Fruit fly (Drosophila melanogaster) whole organism, embryonic: ENCODE data around the gene Mlc2.

Experiments used
- Adf1 ChIP-seq: fragments of 200-800 bp; sonication (Bioruptor generic); IDR thresholded peaks from 2 replicates; pipeline ENCODE4 v1.3.6; 2022; ENCODE audit warnings: missing biosample characterization, missing genetic modification characterization
- Aef1 ChIP-seq: fragments of 200-800 bp; sonication (Bioruptor generic); IDR thresholded peaks from 3 replicates; pipeline ENCODE4 v1.3.6; 2022; ENCODE audit warnings: missing biosample characterization, missing genetic modification characterization
- BtbVII ChIP-seq: fragments of 200-800 bp; sonication (Bioruptor generic); optimal IDR thresholded peaks from 3 replicates; lab custom pipeline; 2017; ENCODE audit warnings: missing biosample characterization, mild to moderate bottlenecking, missing genetic modification characterization
- Bteb2 ChIP-seq: fragments of 200-800 bp; sonication (Bioruptor generic); optimal IDR thresholded peaks from 2 replicates; lab custom pipeline; 2016; ENCODE audit warnings: missing biosample characterization, missing genetic modification characterization
- CG10366 ChIP-seq: fragments of 200-800 bp; sonication (Bioruptor generic); IDR thresholded peaks from 2 replicates; pipeline ENCODE4 v1.3.6; 2022; ENCODE audit warnings: missing biosample characterization, missing genetic modification characterization
- CG13894 ChIP-seq: fragments of 200-800 bp; sonication (Bioruptor generic); optimal IDR thresholded peaks from 3 replicates; lab custom pipeline; 2018; ENCODE audit warnings: missing biosample characterization, mild to moderate bottlenecking, missing genetic modification characterization, moderate library complexity
- CG14050 ChIP-seq: fragments of 200-800 bp; sonication (Bioruptor generic); IDR thresholded peaks from 3 replicates; pipeline ENCODE4 v1.3.6; 2022; ENCODE audit warnings: missing biosample characterization, missing genetic modification characterization
- CG14710 ChIP-seq: fragments of 200-800 bp; sonication (Bioruptor generic); optimal IDR thresholded peaks from 3 replicates; lab custom pipeline; 2019; ENCODE audit warnings: missing biosample characterization, mild to moderate bottlenecking, missing genetic modification characterization, moderate library complexity
- CG15479 ChIP-seq: fragments of 200-800 bp; sonication (Bioruptor generic); optimal IDR thresholded peaks from 3 replicates; lab custom pipeline; 2019; ENCODE audit warnings: missing biosample characterization, mild to moderate bottlenecking, missing genetic modification characterization, moderate library complexity
- CG16815 ChIP-seq: fragments of 200-800 bp; sonication (Bioruptor generic); optimal IDR thresholded peaks from 3 replicates; lab custom pipeline; 2017; ENCODE audit warnings: missing biosample characterization, mild to moderate bottlenecking, missing genetic modification characterization
- CG17361 ChIP-seq: fragments of 200-800 bp; sonication (Bioruptor generic); IDR thresholded peaks from 3 replicates; pipeline ENCODE4 v1.3.6; 2022; ENCODE audit warnings: missing biosample characterization, missing genetic modification characterization
- CG2875 ChIP-seq: fragments of 200-800 bp; sonication (Bioruptor generic); optimal IDR thresholded peaks from 2 replicates; lab custom pipeline; 2017; ENCODE audit warnings: missing biosample characterization, mild to moderate bottlenecking, missing genetic modification characterization, missing genetic modification reagents
- CG3163 ChIP-seq: fragments of 200-800 bp; sonication (Bioruptor generic); optimal IDR thresholded peaks from 3 replicates; lab custom pipeline; 2016; ENCODE audit warnings: missing biosample characterization, missing genetic modification characterization
- CG34376 ChIP-seq: fragments of 200-800 bp; sonication (Bioruptor generic); optimal IDR thresholded peaks from 2 replicates; lab custom pipeline; 2018; ENCODE audit warnings: missing biosample characterization, mild to moderate bottlenecking, missing genetic modification characterization
- CG3838 ChIP-seq: fragments of 200-800 bp; sonication (Bioruptor generic); optimal IDR thresholded peaks from 3 replicates; lab custom pipeline; 2016; ENCODE audit warnings: missing biosample characterization, missing genetic modification characterization
- CG4282 ChIP-seq: fragments of 200-800 bp; sonication (Bioruptor generic); optimal IDR thresholded peaks from 2 replicates; lab custom pipeline; 2016; ENCODE audit warnings: missing biosample characterization, missing genetic modification characterization
- CG43689 ChIP-seq: fragments of 200-800 bp; sonication (Bioruptor generic); IDR thresholded peaks from 2 replicates; pipeline ENCODE4 v1.3.6; 2022; ENCODE audit warnings: missing biosample characterization, missing genetic modification characterization
- CG4404 ChIP-seq: fragments of 200-800 bp; sonication (Bioruptor generic); IDR thresholded peaks from 2 replicates; pipeline ENCODE4 v1.3.6; 2022; ENCODE audit warnings: missing biosample characterization, missing genetic modification characterization
- CG4424 ChIP-seq: fragments of 200-800 bp; sonication (Bioruptor generic); optimal IDR thresholded peaks from 3 replicates; lab custom pipeline; 2016; ENCODE audit warnings: missing biosample characterization, missing genetic modification characterization
- CG6683 ChIP-seq: fragments of 200-800 bp; sonication (Bioruptor generic); optimal IDR thresholded peaks from 2 replicates; lab custom pipeline; 2017; ENCODE audit warnings: missing biosample characterization, mild to moderate bottlenecking, missing genetic modification characterization, missing genetic modification reagents
- CG7839 ChIP-seq: fragments of 200-800 bp; sonication (Bioruptor generic); optimal IDR thresholded peaks from 3 replicates; lab custom pipeline; 2018; ENCODE audit warnings: missing biosample characterization, mild to moderate bottlenecking, missing genetic modification characterization, moderate library complexity
- CG7963 ChIP-seq: fragments of 200-800 bp; sonication (Bioruptor generic); IDR thresholded peaks from 3 replicates; pipeline ENCODE4 v1.3.6; 2022; ENCODE audit warnings: missing biosample characterization, missing genetic modification characterization; ENCODE audit not compliant: partially characterized antibody
- CG8089 ChIP-seq: fragments of 200-800 bp; sonication (Bioruptor generic); optimal IDR thresholded peaks from 3 replicates; lab custom pipeline; 2016; ENCODE audit warnings: missing biosample characterization, missing genetic modification characterization
- CG8281 ChIP-seq: fragments of 200-800 bp; sonication (Bioruptor generic); optimal IDR thresholded peaks from 2 replicates; lab custom pipeline; 2018; ENCODE audit warnings: missing biosample characterization, mild to moderate bottlenecking, missing genetic modification characterization, moderate library complexity
- Dbx ChIP-seq: fragments of 200-800 bp; sonication (Bioruptor generic); IDR thresholded peaks from 3 replicates; pipeline ENCODE4 v1.3.6; 2022; ENCODE audit warnings: missing biosample characterization, missing genetic modification characterization
- Dip2 ChIP-seq: fragments of 200-800 bp; sonication (Bioruptor generic); IDR thresholded peaks from 2 replicates; pipeline ENCODE4 v1.3.6; 2022; ENCODE audit warnings: missing biosample characterization, missing genetic modification characterization
- Eip74EF ChIP-seq, 2 experiments: fragments of 200-800 bp in 1 of 2; fragments of >200 bp in 1 of 2; sonication (Bioruptor generic) in 1 of 2; optimal IDR thresholded peaks; 2 replicates each; lab custom pipeline; 2017 to 2019; ENCODE audit warnings: missing biosample characterization in 2 of 2, missing genetic modification characterization in 2 of 2, mild to moderate bottlenecking in 1 of 2, moderate library complexity in 1 of 2
- Ets65A ChIP-seq: fragments of 200-800 bp; sonication (Bioruptor generic); peaks from one replicate; lab custom pipeline; 2016; ENCODE audit warnings: missing biosample characterization, missing genetic modification characterization
- Fer1 ChIP-seq: fragments of 200-800 bp; sonication (Bioruptor generic); optimal IDR thresholded peaks from 2 replicates; lab custom pipeline; 2017; ENCODE audit warnings: missing biosample characterization, mild to moderate bottlenecking, missing genetic modification characterization
- HLH3B ChIP-seq: fragments of 200-800 bp; sonication (Bioruptor generic); IDR thresholded peaks from 2 replicates; pipeline ENCODE4 v1.3.6; 2022; ENCODE audit warnings: missing biosample characterization, missing genetic modification characterization
- Hmx ChIP-seq: fragments of 200-800 bp; sonication (Bioruptor generic); optimal IDR thresholded peaks from 2 replicates; lab custom pipeline; 2016; ENCODE audit warnings: missing biosample characterization, missing genetic modification characterization
- Kr ChIP-seq: fragments of 200-800 bp; sonication (Bioruptor generic); optimal IDR thresholded peaks from 2 replicates; lab custom pipeline; 2017; ENCODE audit warnings: missing biosample characterization, mild to moderate bottlenecking, missing genetic modification characterization
- MTF-1 ChIP-seq: fragments of 200-800 bp; sonication (Bioruptor generic); optimal IDR thresholded peaks from 2 replicates; lab custom pipeline; 2018; ENCODE audit warnings: missing biosample characterization, mild to moderate bottlenecking, missing genetic modification characterization, borderline replicate concordance
- NC2β ChIP-seq: fragments of 200-800 bp; sonication (Bioruptor generic); optimal IDR thresholded peaks from 2 replicates; lab custom pipeline; 2016; ENCODE audit warnings: missing biosample characterization, missing genetic modification characterization
- NfI ChIP-seq: fragments of 200-800 bp; sonication (Bioruptor generic); optimal IDR thresholded peaks from 3 replicates; lab custom pipeline; 2018; ENCODE audit warnings: missing biosample characterization, mild to moderate bottlenecking, missing genetic modification characterization, moderate library complexity
- ab ChIP-seq: fragments of 200-800 bp; sonication (Bioruptor generic); optimal IDR thresholded peaks from 2 replicates; lab custom pipeline; 2016; ENCODE audit warnings: missing biosample characterization, missing genetic modification characterization
- cad ChIP-seq: fragments of >200 bp; optimal IDR thresholded peaks from 2 replicates; lab custom pipeline; 2017; ENCODE audit warnings: missing biosample characterization, missing genetic modification characterization
- caup ChIP-seq: fragments of 200-800 bp; sonication (Bioruptor generic); optimal IDR thresholded peaks from 3 replicates; lab custom pipeline; 2017; ENCODE audit warnings: missing biosample characterization, mild to moderate bottlenecking, missing genetic modification characterization, moderate library complexity; ENCODE audit not compliant: severe bottlenecking
- ems ChIP-seq: fragments of 200-800 bp; sonication (Bioruptor generic); optimal IDR thresholded peaks from 3 replicates; lab custom pipeline; 2016; ENCODE audit warnings: missing biosample characterization, missing genetic modification characterization
- eyg ChIP-seq: fragments of 200-800 bp; sonication (Bioruptor generic); optimal IDR thresholded peaks from 3 replicates; lab custom pipeline; 2016; ENCODE audit warnings: missing biosample characterization, missing genetic modification characterization
- fd3F ChIP-seq: fragments of 200-800 bp; sonication (Bioruptor generic); optimal IDR thresholded peaks from 2 replicates; lab custom pipeline; 2018; ENCODE audit warnings: missing biosample characterization, mild to moderate bottlenecking, missing genetic modification characterization, moderate library complexity
- gcm2 ChIP-seq: fragments of 200-800 bp; sonication (Bioruptor generic); optimal IDR thresholded peaks from 2 replicates; lab custom pipeline; 2016; ENCODE audit warnings: missing biosample characterization, missing genetic modification characterization
- inv ChIP-seq: fragments of 200-800 bp; sonication (Bioruptor generic); IDR thresholded peaks from 2 replicates; pipeline ENCODE4 v1.3.6; 2022; ENCODE audit warnings: missing biosample characterization, missing genetic modification characterization; ENCODE audit not compliant: partially characterized antibody
- mirr ChIP-seq: fragments of 200-800 bp; sonication (Bioruptor generic); optimal IDR thresholded peaks from 3 replicates; lab custom pipeline; 2018; ENCODE audit warnings: missing biosample characterization, mild to moderate bottlenecking, missing genetic modification characterization
- oc ChIP-seq: fragments of 200-800 bp; sonication (Bioruptor generic); optimal IDR thresholded peaks from 2 replicates; lab custom pipeline; 2018; ENCODE audit warnings: missing biosample characterization, mild to moderate bottlenecking, missing genetic modification characterization, moderate library complexity
- sim ChIP-seq: fragments of 200-800 bp; sonication (Bioruptor generic); IDR thresholded peaks from 2 replicates; pipeline ENCODE4 v1.3.6; 2022; ENCODE audit warnings: missing biosample characterization, missing genetic modification characterization
- sisA ChIP-seq: fragments of 200-800 bp; sonication (Bioruptor generic); IDR thresholded peaks from 2 replicates; pipeline ENCODE4 v1.3.6; 2022; ENCODE audit warnings: missing biosample characterization, missing genetic modification characterization
- slp2 ChIP-seq: fragments of 200-800 bp; sonication (Bioruptor generic); optimal IDR thresholded peaks from 2 replicates; lab custom pipeline; 2016; ENCODE audit warnings: missing biosample characterization, missing genetic modification characterization
- so ChIP-seq: fragments of 200-800 bp; sonication (Bioruptor generic); IDR thresholded peaks from 3 replicates; pipeline ENCODE4 v1.3.6; 2022; ENCODE audit warnings: missing biosample characterization, missing genetic modification characterization
- wek ChIP-seq: fragments of 200-800 bp; sonication (Bioruptor generic); optimal IDR thresholded peaks from 3 replicates; lab custom pipeline; 2018; ENCODE audit warnings: missing biosample characterization, mild to moderate bottlenecking, missing genetic modification characterization, moderate library complexity
- z ChIP-seq: fragments of 200-800 bp; sonication (Bioruptor generic); IDR thresholded peaks from 3 replicates; pipeline ENCODE4 v1.3.6; 2022; ENCODE audit warnings: missing biosample characterization, missing genetic modification characterization

Mlc2 gene

DNA sequence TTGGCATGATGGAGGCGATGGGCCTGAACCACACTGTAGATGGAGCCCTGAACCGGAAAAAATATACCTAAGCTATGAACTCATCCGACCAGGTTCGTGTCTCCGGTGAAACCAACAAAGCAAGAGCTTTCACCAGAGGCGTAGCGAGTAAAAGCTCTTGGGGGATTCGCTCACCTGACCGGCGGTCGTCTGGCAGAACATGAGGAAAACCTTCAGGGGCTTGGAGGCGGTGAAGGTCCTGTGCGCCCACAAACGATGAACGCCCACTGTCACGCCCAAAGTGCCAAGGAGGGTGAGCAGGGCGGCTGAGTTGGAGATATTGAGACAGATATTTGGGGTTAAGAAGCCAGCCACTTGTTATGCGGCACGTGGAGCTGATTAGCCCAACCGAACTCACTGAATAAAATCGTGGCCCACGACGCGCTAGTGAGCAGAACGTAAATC lies 21.3 kb upstream of the Mlc2 start (continued):
- TF ChIP-seq CG7963 (GFP tag; lab: Robert Waterston, UW) (no peak), Fer1 (GFP tag; lab: Kevin White, UChicago) (peak; percentile 71), Dip2 (no peak), sim (GFP tag; lab: Robert Waterston, UW) (no peak), CG4404 (GFP tag; lab: Robert Waterston, UW) (no peak), CG3838 (GFP tag; lab: Kevin White, UChicago) (no peak), NfI (GFP tag; lab: Kevin White, UChicago) (peak; percentile 16), CG17361 (GFP tag; lab: Robert Waterston, UW) (0 out of 3 replicates have a peak, but pooled peaks have one; percentile 25), HLH3B (GFP tag; lab: Robert Waterston, UW) (no peak), so (GFP tag; lab: Robert Waterston, UW) (no peak), CG3163 (GFP tag; lab: Kevin White, UChicago) (peak; percentile 20), BtbVII (GFP tag; lab: Kevin White, UChicago) (no peak), slp2 (GFP tag; lab: Kevin White, UChicago) (peak; percentile 4), CG13894 (tag; lab: Kevin White, UChicago) (peak; percentile 1), cad (no peak), CG4424 (GFP tag; lab: Kevin White, UChicago) (peak; percentile 47), CG8089 (GFP tag; lab: Kevin White, UChicago) (no peak), gcm2 (GFP tag; lab: Kevin White, UChicago) (no peak), Ets65A (GFP tag; lab: Kevin White, UChicago) (no peak), CG4282 (GFP tag; lab: Kevin White, UChicago) (no peak), sisA (GFP tag; lab: Robert Waterston, UW) (no peak), mirr (GFP tag; lab: Kevin White, UChicago) (peak; percentile 42), Kr (GFP tag; lab: Kevin White, UChicago) (no peak), ab (GFP tag; lab: Kevin White, UChicago) (no peak), wek (GFP tag; lab: Kevin White, UChicago) (no peak), z (GFP tag; lab: Robert Waterston, UW) (no peak), CG6683 (peak; percentile 10), ems (GFP tag; lab: Kevin White, UChicago) (peak; percentile 31), CG8281 (tag; lab: Kevin White, UChicago) (no peak), CG15479 (no peak), CG7839 (tag; lab: Kevin White, UChicago) (peak; percentile 35), Adf1 (GFP tag; lab: Robert Waterston, UW) (peak; percentile 47), fd3F (GFP tag; lab: Kevin White, UChicago) (no peak), eyg (GFP tag; lab: Kevin White, UChicago) (peak; percentile 33), MTF-1 (no peak), CG43689 (GFP tag; lab: Robert Waterston, UW) (no peak), CG2875 (GFP tag; lab: Kevin White, UChicago) (no peak), CG34376 (GFP tag; lab: Kevin White, UChicago) (peak; percentile 31), Hmx (GFP tag; lab: Kevin White, UChicago) (no peak), NC2β (GFP tag; lab: Kevin White, UChicago) (no peak), CG10366 (GFP tag; lab: Robert Waterston, UW) (peak; percentile 36; the same call in 1 of the 2 replicates), CG14050 (GFP tag; lab: Robert Waterston, UW) (peak; percentile 50; the same call in 1 of the 3 replicates), Dbx (peak; percentile 71; the same call in 2 of the 3 replicates), Eip74EF (GFP tag; optimal IDR thresholded peaks at IDR 0.05; lab: Kevin White, UChicago) (no peak), CG14710 (tag; lab: Kevin White, UChicago) (no peak), oc (tag; lab: Kevin White, UChicago) (no peak), caup (peak; percentile 57), Bteb2 (GFP tag; lab: Kevin White, UChicago) (peak; percentile 50), Aef1 (no peak), inv (GFP tag; lab: Robert Waterston, UW) (no peak), CG16815 (GFP tag; lab: Kevin White, UChicago) (no peak)
